Worm (Caenorhabditis elegans) whole organism, L1 larva: ENCODE data around the gene nlp-34.

ENCODE experiments used
- C04F5.9 ChIP-seq: sonication (generic microtip); optimal IDR thresholded peaks from 2 replicates; lab custom pipeline; 2016; ENCODE audit warnings: missing genetic modification characterization, missing compliant biosample characterization
- C16A3.4 ChIP-seq: fragments of 150-350 bp; optimal IDR thresholded peaks from 2 replicates; lab custom pipeline; 2014; ENCODE audit warnings: missing biosample characterization, missing genetic modification characterization
- C34B4.2 ChIP-seq: sonication (generic microtip); optimal IDR thresholded peaks from 2 replicates; lab custom pipeline; 2017; ENCODE audit warnings: mild to moderate bottlenecking, missing genetic modification characterization, missing compliant biosample characterization
- F16B12.6 ChIP-seq: fragments of 150-350 bp; optimal IDR thresholded peaks from 2 replicates; lab custom pipeline; 2014; ENCODE audit warnings: missing biosample characterization, missing genetic modification characterization
- ceh-8 ChIP-seq: fragments of 200-800 bp; sonication (Bioruptor generic); optimal IDR thresholded peaks from 2 replicates; lab custom pipeline; 2018; ENCODE audit warnings: mild to moderate bottlenecking, missing genetic modification characterization, moderate library complexity, missing compliant biosample characterization
- ceh-82 ChIP-seq, 3 experiments: fragments of 150-350 bp in 1 of 3; sonication (generic microtip) in 2 of 3; optimal IDR thresholded peaks; 2 replicates each; lab custom pipeline; 2014 to 2017; ENCODE audit warnings: missing biosample characterization in 3 of 3, missing genetic modification characterization in 3 of 3
- ceh-88 ChIP-seq: fragments of 200-800 bp; sonication (Bioruptor generic); IDR thresholded peaks from 2 replicates; pipeline ENCODE4 v1.3.6; 2022; ENCODE audit warnings: missing genetic modification characterization, missing compliant biosample characterization
- efl-1 ChIP-seq, 4 experiments: fragments of 150-350 bp; optimal IDR thresholded peaks in 3 of 4; peaks in 1 of 4; 1 replicate in 1 of 4; 2 replicates in 3 of 4; lab custom pipeline; 2014; ENCODE audit warnings: missing biosample characterization in 2 of 4, missing genetic modification characterization in 2 of 4, missing genetic modification reagents in 2 of 4
- elt-3 ChIP-seq, 6 experiments: fragments of 150-350 bp in 1 of 6; sonication (generic microtip); optimal IDR thresholded peaks; 2 replicates each; lab custom pipeline; 2017 to 2018; ENCODE audit warnings: missing biosample characterization in 6 of 6, missing genetic modification characterization in 6 of 6, inconsistent platforms in 1 of 6
- fkh-10 ChIP-seq: sonication (generic microtip); optimal IDR thresholded peaks from 2 replicates; lab custom pipeline; 2017; ENCODE audit warnings: missing biosample characterization, missing genetic modification reagents, missing genetic modification characterization
- grh-1 ChIP-seq: fragments of 200-800 bp; sonication (Bioruptor generic); IDR thresholded peaks from 2 replicates; pipeline ENCODE4 v1.3.6; 2022; ENCODE audit warnings: missing genetic modification reagents, missing genetic modification characterization, missing compliant biosample characterization
- hlh-17 ChIP-seq: fragments of 200-800 bp; sonication (Bioruptor generic); optimal IDR thresholded peaks from 2 replicates; lab custom pipeline; 2018; ENCODE audit warnings: missing genetic modification characterization, mild to moderate bottlenecking, missing compliant biosample characterization, moderate library complexity, borderline replicate concordance
- hlh-4 ChIP-seq: sonication (generic microtip); optimal IDR thresholded peaks from 2 replicates; lab custom pipeline; 2016; ENCODE audit warnings: mild to moderate bottlenecking, missing genetic modification characterization, missing compliant biosample characterization
- isw-1 ChIP-seq: fragments of 200-800 bp; sonication (Bioruptor generic); IDR thresholded peaks from 2 replicates; pipeline ENCODE4 v1.3.6; 2022; ENCODE audit warnings: missing genetic modification characterization, missing compliant biosample characterization
- jun-1 ChIP-seq: fragments of 150-350 bp; optimal IDR thresholded peaks from 2 replicates; lab custom pipeline; 2014; ENCODE audit warnings: missing biosample characterization, missing genetic modification reagents, missing genetic modification characterization
- lin-13 ChIP-seq: fragments of 150-350 bp; optimal IDR thresholded peaks from 2 replicates; lab custom pipeline; 2014; ENCODE audit warnings: missing biosample characterization, missing genetic modification reagents, missing genetic modification characterization
- lin-39 ChIP-seq: fragments of 150-350 bp; optimal IDR thresholded peaks from 2 replicates; lab custom pipeline; 2014; ENCODE audit warnings: missing biosample characterization, missing genetic modification reagents, missing genetic modification characterization
- lir-3 ChIP-seq: sonication (generic microtip); optimal IDR thresholded peaks from 2 replicates; lab custom pipeline; 2016; ENCODE audit warnings: mild to moderate bottlenecking, missing genetic modification characterization, moderate library complexity, missing compliant biosample characterization; ENCODE audit not compliant: poor library complexity
- lsy-2 ChIP-seq, 2 experiments: fragments of 150-350 bp; optimal IDR thresholded peaks; 2 replicates each; lab custom pipeline; 2014; ENCODE audit warnings: missing biosample characterization in 2 of 2, missing genetic modification characterization in 2 of 2
- mab-9 ChIP-seq: fragments of 200-800 bp; sonication (Bioruptor generic); IDR thresholded peaks from 2 replicates; pipeline ENCODE4 v1.3.6; 2022; ENCODE audit warnings: missing genetic modification reagents, missing genetic modification characterization, missing compliant biosample characterization
- mep-1 ChIP-seq: fragments of 150-350 bp; optimal IDR thresholded peaks from 2 replicates; lab custom pipeline; 2014; ENCODE audit warnings: missing biosample characterization, missing genetic modification characterization
- nhr-11 ChIP-seq: fragments of 150-350 bp; optimal IDR thresholded peaks from 2 replicates; lab custom pipeline; 2014; ENCODE audit warnings: missing biosample characterization, missing genetic modification characterization
- nhr-12 ChIP-seq: sonication (generic microtip); optimal IDR thresholded peaks from 2 replicates; lab custom pipeline; 2017; ENCODE audit warnings: missing biosample characterization, missing genetic modification characterization
- nhr-20 ChIP-seq: sonication (generic microtip); optimal IDR thresholded peaks from 2 replicates; lab custom pipeline; 2016; ENCODE audit warnings: mild to moderate bottlenecking, missing genetic modification characterization, missing compliant biosample characterization
- nhr-28 ChIP-seq: fragments of 150-350 bp; optimal IDR thresholded peaks from 2 replicates; lab custom pipeline; 2014; ENCODE audit warnings: missing biosample characterization, missing genetic modification characterization
- nhr-47 ChIP-seq: sonication (generic microtip); optimal IDR thresholded peaks from 2 replicates; lab custom pipeline; 2016; ENCODE audit warnings: mild to moderate bottlenecking, missing genetic modification characterization, moderate library complexity, missing compliant biosample characterization
- nhr-77 ChIP-seq: fragments of 150-350 bp; optimal IDR thresholded peaks from 2 replicates; lab custom pipeline; 2014; ENCODE audit warnings: missing biosample characterization, missing genetic modification characterization
- nhr-85 ChIP-seq: sonication (generic microtip); peaks from one replicate; lab custom pipeline; 2016; ENCODE audit warnings: missing genetic modification characterization, inconsistent platforms, missing compliant biosample characterization
- skn-1 ChIP-seq: fragments of 150-350 bp; optimal IDR thresholded peaks from 2 replicates; lab custom pipeline; 2014; ENCODE audit warnings: missing biosample characterization, missing genetic modification characterization
- snpc-4 ChIP-seq: fragments of 150-350 bp; optimal IDR thresholded peaks from 2 replicates; lab custom pipeline; 2014; ENCODE audit warnings: missing biosample characterization, missing genetic modification characterization
- snu-23 ChIP-seq: sonication (generic microtip); optimal IDR thresholded peaks from 2 replicates; lab custom pipeline; 2016; ENCODE audit warnings: missing genetic modification characterization, missing compliant biosample characterization
- tbx-2 ChIP-seq: sonication (generic microtip); optimal IDR thresholded peaks from 2 replicates; lab custom pipeline; 2016; ENCODE audit warnings: missing genetic modification characterization, missing compliant biosample characterization
- tlp-1 ChIP-seq: fragments of 150-350 bp; optimal IDR thresholded peaks from 2 replicates; lab custom pipeline; 2014; ENCODE audit warnings: missing biosample characterization, missing genetic modification characterization
- unc-62 ChIP-seq: fragments of 150-350 bp; optimal IDR thresholded peaks from 2 replicates; lab custom pipeline; 2014; ENCODE audit warnings: missing biosample characterization, missing genetic modification reagents, missing genetic modification characterization
- unc-86 ChIP-seq: sonication (generic microtip); optimal IDR thresholded peaks from 2 replicates; lab custom pipeline; 2016; ENCODE audit warnings: missing genetic modification characterization, missing compliant biosample characterization
- unc-98 ChIP-seq: fragments of 200-800 bp; sonication (Bioruptor generic); IDR thresholded peaks from 2 replicates; pipeline ENCODE4 v1.3.6; 2022; ENCODE audit warnings: missing genetic modification characterization, missing compliant biosample characterization
- vab-15 ChIP-seq: sonication (generic microtip); optimal IDR thresholded peaks from 2 replicates; lab custom pipeline; 2017; ENCODE audit warnings: missing genotype, mild to moderate bottlenecking, missing genetic modification characterization, missing compliant biosample characterization
- xbp-1 ChIP-seq: sonication (generic microtip); optimal IDR thresholded peaks from 2 replicates; lab custom pipeline; 2016; ENCODE audit warnings: missing genetic modification characterization, missing compliant biosample characterization

Gene nlp-34

ce11 chrV:3961235-3961634 lies 17.7 kb downstream of the nlp-34 start, which contains the start of gene cyp-34A6:
Gene cyp-34A6 (minus strand): TSS chrV:3961335.
- TF ChIP-seq isw-1 (no peak), snu-23 (GFP tag; lab: Kevin White, UChicago) (no peak), lir-3 (tag; lab: Kevin White, UChicago) (no peak), unc-98 (GFP tag; lab: Robert Waterston, UW) (no peak), ceh-8 (GFP tag; lab: Kevin White, UChicago) (no peak), nhr-77 (tag; lab: Kevin White, UChicago) (no peak), F16B12.6 (tag; lab: Kevin White, UChicago) (no peak), C16A3.4 (tag; lab: Kevin White, UChicago) (no peak), C34B4.2 (tag; lab: Kevin White, UChicago) (no peak), snpc-4 (tag; lab: Kevin White, UChicago) (no peak), lsy-2 (tag; optimal IDR thresholded peaks at IDR 0.05; lab: Kevin White, UChicago) (no peak), efl-1 (optimal IDR thresholded peaks at IDR 0.05; lab: Kevin White, UChicago) (no peak), efl-1 (GFP tag; optimal IDR thresholded peaks at IDR 0.05 in 1 of 2; lab: Kevin White, UChicago) (no peak), grh-1 (GFP tag; lab: Robert Waterston, UW) (no peak), xbp-1 (tag; lab: Kevin White, UChicago) (no peak), mab-9 (GFP tag; lab: Robert Waterston, UW) (no peak)

DNA sequence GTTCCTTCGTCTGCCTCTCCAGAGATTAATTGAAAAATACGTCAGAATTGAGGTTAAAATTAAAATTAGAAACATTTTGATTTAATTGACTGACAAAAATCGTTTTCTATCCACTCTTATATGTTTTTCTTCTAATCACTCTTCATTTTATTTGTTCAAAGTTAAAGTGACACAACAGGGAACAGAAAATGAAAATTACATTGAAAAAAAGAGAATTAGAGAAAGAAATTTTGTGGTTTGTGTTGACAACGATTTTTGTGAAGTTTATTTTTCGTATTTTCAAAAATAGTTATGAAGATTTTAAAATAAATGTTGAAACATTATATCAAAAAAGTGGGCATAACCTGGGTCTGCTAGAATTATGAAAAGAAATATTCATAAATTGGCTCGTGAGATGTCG lies 21.3 kb downstream of the nlp-34 start, which contains the start of gene cyp-34A5:
Gene cyp-34A5 (minus strand): TSS at position 101 of the 400 bp plus-strand sequence.
- TF ChIP-seq nhr-20 (tag; lab: Kevin White, UChicago): peak; percentile 30
- no peak for TF ChIP-seq nhr-77 (tag; lab: Kevin White, UChicago)

- TF ChIP-seq vab-15 (tag; lab: Kevin White, UChicago): no peak
- no peak for TF ChIP-seq unc-62 (GFP tag; lab: Kevin White, UChicago)
- no peak for TF ChIP-seq C04F5.9 (tag; lab: Kevin White, UChicago)
- TF ChIP-seq lin-13 (GFP tag; lab: Kevin White, UChicago): no peak
- TF ChIP-seq, all 84 proteins: peak for 0
Measured at ce11 chrV:3953739-3954138, 25.2 kb downstream of the nlp-34 start, which contains the start of gene str-247. Gene str-247 (plus strand): TSS chrV:3954039.

ce11 chrV:3949723-3950122 lies 29.2 kb downstream of the nlp-34 start, which contains the start of gene dach-1:
Gene dach-1 (plus strand): TSS chrV:3950023.
- TF ChIP-seq hlh-17 (GFP tag; lab: Kevin White, UChicago) (no peak), nhr-12 (tag; lab: Kevin White, UChicago) (no peak), tlp-1 (tag; lab: Kevin White, UChicago) (no peak), F16B12.6 (tag; lab: Kevin White, UChicago) (no peak), unc-86 (no peak)

DNA sequence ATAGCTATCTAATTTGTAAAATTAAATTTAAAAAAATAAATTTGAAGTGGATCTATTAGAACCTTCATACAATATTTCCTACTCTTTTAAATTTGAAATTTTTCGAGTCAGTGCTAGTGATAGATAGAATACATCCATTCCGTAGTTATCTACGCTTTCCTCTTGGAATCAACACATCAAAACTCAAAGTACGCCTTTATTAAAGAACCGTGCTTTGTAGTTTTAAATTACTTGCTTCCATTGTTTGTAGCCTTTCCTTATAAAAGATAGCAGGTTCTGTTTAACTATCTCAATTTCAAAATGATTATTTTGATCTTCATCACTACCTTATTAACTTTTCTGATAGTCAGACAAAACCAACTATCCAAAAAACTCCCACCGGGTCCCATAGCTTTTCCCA lies 33.9 kb downstream of the nlp-34 start, which contains the start of gene cyp-35B3:
Gene cyp-35B3 (plus strand): TSS at position 301 of the 400 bp plus-strand sequence.
- TF ChIP-seq mab-9 (GFP tag; lab: Robert Waterston, UW) (no peak), snu-23 (GFP tag; lab: Kevin White, UChicago) (no peak), nhr-28 (tag; lab: Kevin White, UChicago) (no peak), C16A3.4 (tag; lab: Kevin White, UChicago) (no peak), hlh-4 (tag; lab: Kevin White, UChicago) (no peak), nhr-85 (tag; lab: Kevin White, UChicago) (no peak), lin-39 (tag; lab: Kevin White, UChicago) (no peak), nhr-47 (no peak), ceh-88 (no peak), lsy-2 (tag; optimal IDR thresholded peaks at IDR 0.05; lab: Kevin White, UChicago) (no peak), fkh-10 (no peak), nhr-11 (tag; lab: Kevin White, UChicago) (no peak), tbx-2 (no peak), elt-3 (tag; optimal IDR thresholded peaks at IDR 0.05; lab: Kevin White, UChicago) (no peak), C04F5.9 (tag; lab: Kevin White, UChicago) (no peak), jun-1 (tag; lab: Kevin White, UChicago) (no peak), ceh-82 (tag; optimal IDR thresholded peaks at IDR 0.05; lab: Kevin White, UChicago) (no peak), skn-1 (tag; lab: Kevin White, UChicago) (no peak), mep-1 (tag; lab: Kevin White, UChicago) (no peak)
- TF ChIP-seq, all 84 proteins: peak for 0
